Worm (Caenorhabditis elegans) whole organism, midembryonic: ENCODE results near the gene Y73B3A.4.
"Not testable (repeated sequence)": the region's sequence is repeated elsewhere in the genome, so short reads cannot be mapped to it uniquely, and the experiment has no call there.

Experiments used
- T22C8.4 ChIP-seq: fragments of 200-800 bp; sonication (Bioruptor generic); IDR thresholded peaks from 2 replicates; pipeline ENCODE4 v1.3.6; 2022; ENCODE audit warnings: missing genetic modification characterization, missing compliant biosample characterization
- flt-1 ChIP-seq: fragments of 200-800 bp; sonication (Bioruptor generic); IDR thresholded peaks from 2 replicates; pipeline ENCODE4 v1.3.6; 2022; ENCODE audit warnings: missing genetic modification characterization, missing compliant biosample characterization
- klf-2 ChIP-seq: fragments of 200-800 bp; sonication (Bioruptor generic); conservative IDR thresholded peaks from 2 replicates; pipeline ENCODE4 v1.3.6; 2022; ENCODE audit warnings: missing genetic modification reagents, missing genetic modification characterization, missing compliant biosample characterization
- ztf-29 ChIP-seq: fragments of 200-800 bp; sonication (Bioruptor generic); IDR thresholded peaks from 2 replicates; pipeline ENCODE4 v1.3.6; 2022; ENCODE audit warnings: missing genetic modification reagents, missing genetic modification characterization, missing compliant biosample characterization

ce11 chrX:47484-47883, 57.1 kb downstream of the Y73B3A.4 start, which contains the start of gene Y73B3A.20:
- not testable (repeated sequence) for TF ChIP-seq ztf-29; klf-2 (GFP tag; lab: Robert Waterston, UW); T22C8.4 (GFP tag; lab: Robert Waterston, UW); flt-1
